Fruit fly (Drosophila melanogaster) S2 (cell line): ENCODE results near the gene CG14017.

Experiments
- CG8478 ChIP-seq: fragments of >200 bp; optimal IDR thresholded peaks from 2 replicates; lab custom pipeline; 2018
- CTCF ChIP-seq, 2 experiments: fragments of >200 bp; optimal IDR thresholded peaks; 2 replicates each; lab custom pipeline; 2018

DNA sequence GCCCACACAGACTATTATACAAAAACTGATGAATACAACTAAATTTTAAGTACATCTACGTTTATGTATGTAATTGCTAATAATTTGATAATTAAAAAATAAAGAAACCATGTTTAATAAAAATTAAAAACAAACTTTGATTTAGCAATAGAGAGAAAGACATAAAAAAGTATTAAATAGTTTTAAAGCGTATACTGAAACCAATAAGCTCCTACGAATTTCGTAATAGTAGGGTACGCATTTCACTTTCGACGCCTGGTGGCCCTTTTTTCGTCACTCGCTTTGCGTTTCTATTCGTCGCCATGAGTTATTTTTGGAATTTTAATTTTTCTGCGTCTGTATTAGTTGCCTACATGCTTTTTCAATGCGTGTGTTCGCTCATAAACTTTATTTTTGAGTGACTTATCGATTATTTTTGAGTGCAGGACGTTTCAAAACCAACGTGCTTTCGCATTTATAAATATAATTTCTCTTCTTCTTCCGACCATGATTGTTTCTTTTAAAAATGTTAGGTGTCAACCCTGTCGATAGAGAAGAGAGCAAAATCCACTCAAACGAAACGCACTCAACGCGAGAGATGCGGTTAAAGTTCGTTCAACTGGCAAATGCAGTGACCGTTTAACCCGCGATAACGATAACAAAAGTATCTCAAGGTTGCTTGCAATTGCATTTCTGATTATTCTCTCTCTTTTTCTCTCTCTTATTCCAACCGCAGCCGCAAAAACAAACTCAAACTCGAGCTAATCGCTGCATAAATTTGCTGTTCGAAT lies 7.0 kb upstream of the CG14017 start, which contains the start of gene Oscillin:
- no peak for TF ChIP-seq CG8478 (lab: Kevin White, UChicago)
- TF ChIP-seq CTCF (optimal IDR thresholded peaks at IDR 0.05; lab: Kevin White, UChicago) = no peak
